Worm (Caenorhabditis elegans) whole organism, late embryonic: Measurements from ENCODE around the gene E02H4.8.

Source experiments
- C08G9.2 ChIP-seq: sonication (generic microtip); optimal IDR thresholded peaks from 2 replicates; lab custom pipeline; 2016; ENCODE audit warnings: mild to moderate bottlenecking, missing genetic modification characterization, moderate library complexity, missing compliant biosample characterization
- C38D4.7 ChIP-seq: fragments of 200-800 bp; sonication (Bioruptor generic); optimal IDR thresholded peaks from 2 replicates; lab custom pipeline; 2018; ENCODE audit warnings: mild to moderate bottlenecking, missing genetic modification characterization, moderate library complexity, missing compliant biosample characterization
- K09A11.1 ChIP-seq: sonication (generic microtip); optimal IDR thresholded peaks from 2 replicates; lab custom pipeline; 2017; ENCODE audit warnings: antibody characterized with exemption, mild to moderate bottlenecking, missing genetic modification characterization, missing compliant biosample characterization; ENCODE audit not compliant: insufficient read depth
- T23F11.4 ChIP-seq: fragments of 200-800 bp; sonication (Bioruptor generic); optimal IDR thresholded peaks from 2 replicates; lab custom pipeline; 2018; ENCODE audit warnings: mild to moderate bottlenecking, missing genetic modification characterization, missing compliant biosample characterization
- Y22D7AL.16 ChIP-seq: sonication (generic microtip); optimal IDR thresholded peaks from 2 replicates; lab custom pipeline; 2016; ENCODE audit warnings: missing genetic modification characterization, missing compliant biosample characterization
- ama-1 ChIP-seq: fragments of 150-350 bp; optimal IDR thresholded peaks from 2 replicates; lab custom pipeline; 2014
- ceh-14 ChIP-seq: sonication (generic microtip); optimal IDR thresholded peaks from 2 replicates; lab custom pipeline; 2016; ENCODE audit warnings: missing genotype, missing genetic modification characterization, missing compliant biosample characterization
- ceh-22 ChIP-seq: sonication (generic microtip); optimal IDR thresholded peaks from 2 replicates; lab custom pipeline; 2017; ENCODE audit warnings: missing biosample characterization, missing genetic modification characterization
- ceh-31 ChIP-seq: sonication (generic microtip); optimal IDR thresholded peaks from 2 replicates; lab custom pipeline; 2016; ENCODE audit warnings: missing genetic modification characterization, missing compliant biosample characterization
- ceh-45 ChIP-seq: fragments of 200-800 bp; sonication (Bioruptor generic); IDR thresholded peaks from 2 replicates; pipeline ENCODE4 v1.3.6; 2022; ENCODE audit warnings: missing genetic modification reagents, missing genetic modification characterization, missing compliant biosample characterization
- ceh-48 ChIP-seq: sonication (generic microtip); optimal IDR thresholded peaks from 2 replicates; lab custom pipeline; 2016; ENCODE audit warnings: missing genetic modification characterization, inconsistent platforms, missing compliant biosample characterization
- che-1 ChIP-seq: sonication (generic microtip); optimal IDR thresholded peaks from 2 replicates; lab custom pipeline; 2016; ENCODE audit warnings: mild to moderate bottlenecking, missing genetic modification characterization, missing compliant biosample characterization
- eyg-1 ChIP-seq: sonication (generic microtip); optimal IDR thresholded peaks from 2 replicates; lab custom pipeline; 2016; ENCODE audit warnings: missing genotype, missing genetic modification characterization, missing compliant biosample characterization
- fax-1 ChIP-seq: sonication (generic microtip); optimal IDR thresholded peaks from 2 replicates; lab custom pipeline; 2016; ENCODE audit warnings: missing genotype, missing genetic modification characterization, missing compliant biosample characterization
- gmeb-2 ChIP-seq: sonication (generic microtip); optimal IDR thresholded peaks from 2 replicates; lab custom pipeline; 2016; ENCODE audit warnings: missing genetic modification characterization, inconsistent platforms, missing compliant biosample characterization
- hlh-13 ChIP-seq: fragments of 200-800 bp; sonication (Bioruptor generic); optimal IDR thresholded peaks from 2 replicates; lab custom pipeline; 2018; ENCODE audit warnings: mild to moderate bottlenecking, missing genetic modification characterization, missing compliant biosample characterization
- hlh-15 ChIP-seq: sonication (generic microtip); optimal IDR thresholded peaks from 2 replicates; lab custom pipeline; 2016; ENCODE audit warnings: missing genetic modification characterization, missing compliant biosample characterization
- hlh-6 ChIP-seq: sonication (generic microtip); optimal IDR thresholded peaks from 2 replicates; lab custom pipeline; 2016; ENCODE audit warnings: missing genotype, missing genetic modification characterization, missing compliant biosample characterization
- hlh-8 ChIP-seq: sonication (generic microtip); optimal IDR thresholded peaks from 2 replicates; lab custom pipeline; 2016; ENCODE audit warnings: missing genotype, missing genetic modification characterization, missing compliant biosample characterization
- lim-6 ChIP-seq: sonication (generic microtip); optimal IDR thresholded peaks from 2 replicates; lab custom pipeline; 2016; ENCODE audit warnings: missing genetic modification characterization, missing compliant biosample characterization
- lin-11 ChIP-seq: fragments of 200-800 bp; sonication (Bioruptor generic); optimal IDR thresholded peaks from 2 replicates; lab custom pipeline; 2018; ENCODE audit warnings: mild to moderate bottlenecking, missing genetic modification characterization, missing compliant biosample characterization
- madf-2 ChIP-seq: sonication (generic microtip); optimal IDR thresholded peaks from 2 replicates; lab custom pipeline; 2017; ENCODE audit warnings: missing genetic modification characterization, missing compliant biosample characterization
- mec-3 ChIP-seq: sonication (generic microtip); optimal IDR thresholded peaks from 2 replicates; lab custom pipeline; 2016; ENCODE audit warnings: borderline replicate concordance, missing genetic modification characterization, missing compliant biosample characterization
- odd-2 ChIP-seq: sonication (generic microtip); optimal IDR thresholded peaks from 2 replicates; lab custom pipeline; 2017; ENCODE audit warnings: antibody characterized with exemption, mild to moderate bottlenecking, missing genetic modification characterization, missing compliant biosample characterization
- pag-3 ChIP-seq: sonication (generic microtip); optimal IDR thresholded peaks from 2 replicates; lab custom pipeline; 2016; ENCODE audit warnings: missing compliant biosample characterization, missing genetic modification characterization, borderline replicate concordance
- pat-9 ChIP-seq: fragments of 200-800 bp; sonication (Bioruptor generic); optimal IDR thresholded peaks from 2 replicates; lab custom pipeline; 2018; ENCODE audit warnings: mild to moderate bottlenecking, missing genetic modification characterization, moderate library complexity, missing compliant biosample characterization
- pax-1 ChIP-seq: fragments of 150-350 bp; optimal IDR thresholded peaks from 2 replicates; lab custom pipeline; 2014; ENCODE audit warnings: missing biosample characterization, missing genetic modification characterization
- tbx-2 ChIP-seq: sonication (generic microtip); optimal IDR thresholded peaks from 2 replicates; lab custom pipeline; 2016; ENCODE audit warnings: missing genetic modification characterization, missing compliant biosample characterization
- unc-42 ChIP-seq: sonication (generic microtip); optimal IDR thresholded peaks from 2 replicates; lab custom pipeline; 2016; ENCODE audit warnings: missing genotype, missing genetic modification characterization, missing compliant biosample characterization
- unc-55 ChIP-seq: sonication (generic microtip); optimal IDR thresholded peaks from 2 replicates; lab custom pipeline; 2017; ENCODE audit warnings: missing biosample characterization, missing genetic modification reagents, missing genetic modification characterization

The E02H4.8 gene

DNA sequence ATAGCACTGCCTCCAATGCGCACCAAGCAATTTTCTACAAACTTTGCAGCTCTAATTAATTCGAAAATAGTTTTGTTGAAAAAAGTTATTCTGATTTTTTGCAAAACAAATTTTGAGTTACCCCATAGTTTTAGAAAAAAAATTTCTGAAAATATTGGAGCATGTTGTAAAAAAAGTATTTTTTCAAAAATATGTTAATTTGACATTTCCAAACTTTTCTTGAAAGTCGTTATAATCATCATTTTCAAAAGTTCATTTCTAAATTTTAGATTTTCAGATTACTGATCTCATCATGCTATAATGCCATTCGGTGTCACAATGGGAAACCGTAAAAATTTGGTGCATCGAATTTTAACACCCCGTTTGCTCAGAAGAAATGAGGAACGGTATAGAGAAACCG, 4.4 kb upstream of the E02H4.8 start, which contains the start of gene del-1:
Gene del-1 (plus strand): TSS at position 301 of the 400 bp plus-strand sequence.
- TF ChIP-seq K09A11.1 (no peak), pax-1 (no peak), ceh-22 (tag; lab: Kevin White, UChicago) (no peak), T23F11.4 (GFP tag; lab: Kevin White, UChicago) (no peak), Y22D7AL.16 (tag; lab: Kevin White, UChicago) (no peak), ceh-31 (tag; lab: Kevin White, UChicago) (no peak), lin-11 (tag; lab: Kevin White, UChicago) (no peak), hlh-8 (tag; lab: Kevin White, UChicago) (no peak), hlh-15 (no peak)

DNA sequence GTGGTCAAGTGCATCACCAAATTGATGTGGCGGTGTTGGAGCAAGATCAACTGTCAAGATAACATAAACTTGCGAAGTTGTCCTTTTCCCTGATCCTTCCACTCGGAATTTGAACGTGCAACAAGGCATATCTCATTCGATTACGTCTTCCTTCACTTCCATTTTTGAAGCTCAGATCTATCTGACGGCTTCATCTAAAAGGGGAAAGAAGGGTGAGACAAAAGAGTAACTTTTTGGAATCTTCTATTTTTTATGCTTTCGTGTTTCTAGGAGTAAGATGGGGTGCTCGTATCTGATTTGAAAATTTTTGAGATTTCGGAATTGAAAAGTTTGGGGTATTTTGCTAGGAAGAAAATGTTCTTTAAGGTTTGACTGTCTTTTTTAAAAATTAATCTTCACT, 3.8 kb upstream of the E02H4.8 start:
- no peak for TF ChIP-seq lim-6 (tag; lab: Kevin White, UChicago)
- TF ChIP-seq, all 69 proteins: peak for 0

DNA sequence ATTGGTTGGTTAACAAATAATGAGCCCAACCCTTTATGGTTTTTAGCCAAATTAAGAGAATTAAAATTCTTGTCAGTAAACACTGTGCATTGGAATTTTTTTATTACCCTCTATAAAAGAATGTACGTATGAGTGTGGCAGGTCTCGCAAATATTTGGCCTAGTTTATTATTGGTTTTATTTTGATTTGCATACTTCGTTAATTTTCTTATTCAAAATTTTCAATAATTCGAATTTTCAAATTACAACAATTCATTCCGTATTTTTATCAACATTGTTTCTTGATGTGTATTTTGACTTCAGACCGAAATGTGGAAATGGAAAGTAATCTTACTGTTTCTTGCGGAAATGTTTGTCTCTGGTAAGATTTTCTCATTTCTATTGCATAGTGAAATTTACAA, 5.7 kb downstream of the E02H4.8 start, which contains the start of gene E02H4.4:
Gene E02H4.4 (plus strand): TSS at position 301 of the 400 bp plus-strand sequence.
- TF ChIP-seq ceh-48 (tag; lab: Kevin White, UChicago) (no peak), ceh-45 (GFP tag; lab: Robert Waterston, UW) (no peak), gmeb-2 (tag; lab: Kevin White, UChicago) (no peak)

DNA sequence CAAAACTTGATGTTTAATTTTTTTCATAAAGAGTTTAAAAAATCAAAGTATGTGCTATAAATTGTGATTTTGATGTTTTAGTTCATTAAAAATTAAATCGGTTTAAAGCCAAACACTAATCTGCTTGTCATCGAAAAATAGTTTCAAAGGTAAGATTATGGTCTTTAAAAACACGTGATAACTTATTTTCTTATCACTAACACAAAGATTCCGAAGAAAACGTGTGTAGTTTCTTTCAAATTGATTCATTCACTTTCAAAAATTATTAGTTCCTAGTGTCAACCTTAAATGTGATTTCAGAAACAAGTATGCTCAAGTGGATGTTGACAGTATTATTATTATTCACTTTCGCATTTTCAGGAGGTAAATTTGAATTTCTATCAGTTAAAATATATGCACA, 7.4 kb downstream of the E02H4.8 start, which contains the start of gene E02H4.7:
Gene E02H4.7 (plus strand): TSS at position 301 of the 400 bp plus-strand sequence.
- no peak for TF ChIP-seq pat-9
- TF ChIP-seq che-1 (tag; lab: Kevin White, UChicago): no peak
- TF ChIP-seq odd-2: no peak
- no peak for TF ChIP-seq mec-3
- no peak for TF ChIP-seq hlh-6 (tag; lab: Kevin White, UChicago)
- TF ChIP-seq unc-55 (GFP tag; lab: Kevin White, UChicago): no peak
- no peak for TF ChIP-seq fax-1
- no peak for TF ChIP-seq madf-2 (tag; lab: Kevin White, UChicago)

DNA sequence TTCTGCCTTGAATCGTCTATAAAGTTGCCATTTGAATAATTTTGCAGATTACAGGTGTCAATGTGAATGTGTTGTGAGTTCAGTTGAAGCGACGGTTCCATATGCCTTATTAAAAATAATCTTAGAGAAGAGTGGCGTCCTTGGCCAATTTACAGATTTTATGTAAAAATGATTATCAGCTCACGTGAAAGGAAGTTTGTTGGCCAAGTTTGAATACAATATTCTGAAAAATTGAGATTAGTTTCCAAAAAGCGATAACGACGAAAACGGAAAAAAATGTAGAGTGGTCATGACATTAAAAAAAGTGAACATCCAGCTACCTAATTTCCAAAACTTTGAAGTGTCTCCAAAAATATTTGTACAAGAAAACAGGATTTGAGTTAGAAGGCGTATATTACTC, 8.3 kb downstream of the E02H4.8 start, which contains the start of gene E02H4.5:
Gene E02H4.5 (minus strand): TSS at position 101 of the 400 bp plus-strand sequence.
- TF ChIP-seq C38D4.7 (GFP tag; lab: Kevin White, UChicago) (no peak), eyg-1 (tag; lab: Kevin White, UChicago) (no peak), ama-1 (lab: Kevin White, UChicago) (no peak)

DNA sequence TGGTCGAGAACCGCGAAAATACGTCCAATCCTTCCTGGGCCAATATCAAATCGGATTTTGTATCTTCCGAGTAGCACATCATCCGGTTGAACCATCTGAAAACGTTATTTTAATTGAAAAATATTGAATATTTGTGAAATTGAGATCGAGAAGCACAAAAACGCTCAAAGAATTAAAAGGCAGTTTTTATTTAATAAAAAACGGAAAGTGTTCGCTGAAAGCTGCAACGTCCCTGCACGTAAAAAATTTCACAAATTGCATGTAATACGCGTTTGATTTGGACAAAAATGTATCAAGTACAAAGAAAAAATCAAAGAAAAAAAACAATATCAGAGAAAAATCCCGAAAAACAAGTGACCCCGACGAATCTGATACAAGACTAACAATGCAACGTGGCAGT, 11.3 kb downstream of the E02H4.8 start, which contains the start of gene E02H4.6:
Gene E02H4.6 (minus strand): TSS at position 101 of the 400 bp plus-strand sequence.
- TF ChIP-seq lin-11 (tag; lab: Kevin White, UChicago) (no peak), fax-1 (no peak), tbx-2 (tag; lab: Kevin White, UChicago) (no peak), C08G9.2 (tag; lab: Kevin White, UChicago) (no peak), ceh-14 (tag; lab: Kevin White, UChicago) (no peak), madf-2 (tag; lab: Kevin White, UChicago) (no peak)

DNA sequence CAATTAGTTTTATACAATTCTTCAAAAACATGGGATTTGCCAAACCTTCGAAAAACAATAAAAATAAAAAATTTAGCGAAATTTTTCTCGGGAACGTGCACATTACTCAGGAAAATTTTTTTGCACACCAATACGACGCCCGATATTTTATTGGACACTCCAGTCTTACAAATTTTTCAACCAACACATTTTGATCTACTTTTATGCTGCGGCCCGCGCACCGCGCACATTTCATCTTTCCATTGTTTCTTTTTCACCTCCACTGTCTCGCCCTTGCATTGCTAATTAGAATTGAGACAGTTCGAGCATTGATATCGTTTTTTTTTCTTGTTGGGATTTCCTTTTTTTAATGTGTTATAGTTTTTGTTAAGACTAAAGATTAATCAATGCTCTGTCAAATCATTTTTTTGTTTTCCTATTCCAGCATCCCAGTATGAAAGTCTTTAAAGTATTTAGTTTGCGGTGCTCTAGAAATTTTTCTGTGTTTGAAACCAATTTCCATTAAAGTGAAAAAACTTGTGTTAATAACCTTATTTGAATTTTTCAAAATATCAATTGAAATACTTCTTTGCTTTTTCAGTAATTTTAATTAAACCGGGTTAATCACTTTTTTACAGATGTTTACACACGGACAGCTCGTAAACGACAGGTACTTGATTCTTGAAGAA, 15.8 kb downstream of the E02H4.8 start, which contains the start of gene K04C1.5:
Gene K04C1.5 (plus strand): TSS at position 618 of the 668 bp plus-strand sequence.
- TF ChIP-seq unc-42 (no peak), hlh-13 (GFP tag; lab: Kevin White, UChicago) (no peak), pag-3 (tag; lab: Kevin White, UChicago) (no peak), odd-2 (no peak)
